Fruit fly (Drosophila melanogaster) whole organism, adult: ENCODE measurements around the gene yuri.

Source experiments
- CG11617 ChIP-seq: fragments of 200-800 bp; sonication (Bioruptor generic); optimal IDR thresholded peaks from 2 replicates; lab custom pipeline; 2017; ENCODE audit warnings: mild to moderate bottlenecking, missing biosample characterization, missing genetic modification reagents, missing genetic modification characterization
- CG12768 ChIP-seq: fragments of 200-800 bp; sonication (Bioruptor generic); optimal IDR thresholded peaks from 2 replicates; lab custom pipeline; 2017; ENCODE audit warnings: missing biosample characterization, missing genetic modification characterization, mild to moderate bottlenecking, moderate library complexity, missing genetic modification reagents
- CG14711 ChIP-seq: fragments of 200-800 bp; sonication (Bioruptor generic); optimal IDR thresholded peaks from 2 replicates; lab custom pipeline; 2018; ENCODE audit warnings: missing biosample characterization, mild to moderate bottlenecking, missing genetic modification characterization, moderate library complexity
- CG1620 ChIP-seq: fragments of 200-800 bp; sonication (Bioruptor generic); optimal IDR thresholded peaks from 2 replicates; lab custom pipeline; 2016; ENCODE audit warnings: missing biosample characterization, missing genetic modification characterization
- CG33017 ChIP-seq: fragments of 200-800 bp; sonication (Bioruptor generic); optimal IDR thresholded peaks from 2 replicates; lab custom pipeline; 2018; ENCODE audit warnings: missing biosample characterization, mild to moderate bottlenecking, missing genetic modification characterization, moderate library complexity
- CG5204 ChIP-seq: fragments of 200-800 bp; sonication (Bioruptor generic); optimal IDR thresholded peaks from 2 replicates; lab custom pipeline; 2016; ENCODE audit warnings: missing biosample characterization, missing genetic modification characterization
- CG7045 ChIP-seq: fragments of 200-800 bp; sonication (Bioruptor generic); optimal IDR thresholded peaks from 2 replicates; lab custom pipeline; 2017; ENCODE audit warnings: missing biosample characterization, mild to moderate bottlenecking, missing genetic modification characterization
- CG7101 ChIP-seq: fragments of 200-800 bp; sonication (Bioruptor generic); optimal IDR thresholded peaks from 2 replicates; lab custom pipeline; 2018; ENCODE audit warnings: missing biosample characterization, mild to moderate bottlenecking, missing genetic modification characterization, moderate library complexity
- Clk ChIP-seq: fragments of 200-800 bp; sonication (Bioruptor generic); optimal IDR thresholded peaks from 2 replicates; lab custom pipeline; 2017; ENCODE audit warnings: missing biosample characterization, missing genetic modification characterization
- Crg-1 ChIP-seq: fragments of 200-800 bp; sonication (Bioruptor generic); optimal IDR thresholded peaks from 2 replicates; lab custom pipeline; 2016; ENCODE audit warnings: missing biosample characterization, missing genetic modification characterization
- Mnt ChIP-seq: fragments of 200-800 bp; sonication (Bioruptor generic); optimal IDR thresholded peaks from 2 replicates; lab custom pipeline; 2016; ENCODE audit warnings: missing biosample characterization, mild to moderate bottlenecking, missing genetic modification characterization
- bab1 ChIP-seq: fragments of 200-800 bp; sonication (Bioruptor generic); optimal IDR thresholded peaks from 3 replicates; lab custom pipeline; 2019; ENCODE audit warnings: missing biosample characterization, mild to moderate bottlenecking, missing genetic modification characterization, moderate library complexity
- cic ChIP-seq: fragments of 200-800 bp; sonication (Bioruptor generic); optimal IDR thresholded peaks from 2 replicates; lab custom pipeline; 2017; ENCODE audit warnings: missing biosample characterization, mild to moderate bottlenecking, missing genetic modification characterization, moderate library complexity
- kay ChIP-seq: fragments of 200-800 bp; sonication (Bioruptor generic); peaks from one replicate; lab custom pipeline; 2016; ENCODE audit warnings: missing biosample characterization, missing genetic modification characterization, borderline replicate concordance
- ovo ChIP-seq: fragments of 200-800 bp; sonication (Bioruptor generic); optimal IDR thresholded peaks from 2 replicates; lab custom pipeline; 2016; ENCODE audit warnings: missing biosample characterization, missing genetic modification characterization
- pad ChIP-seq: fragments of 200-800 bp; sonication (Bioruptor generic); optimal IDR thresholded peaks from 3 replicates; lab custom pipeline; 2017; ENCODE audit warnings: missing biosample characterization, missing genetic modification characterization, mild to moderate bottlenecking, moderate library complexity, missing genetic modification reagents
- tj ChIP-seq: fragments of 200-800 bp; sonication (Bioruptor generic); optimal IDR thresholded peaks from 3 replicates; lab custom pipeline; 2017; ENCODE audit warnings: missing biosample characterization, mild to moderate bottlenecking, missing genetic modification characterization, moderate library complexity
- toe ChIP-seq: fragments of 200-800 bp; sonication (Bioruptor generic); optimal IDR thresholded peaks from 2 replicates; lab custom pipeline; 2016; ENCODE audit warnings: missing biosample characterization, missing genetic modification characterization

Gene yuri

DNA sequence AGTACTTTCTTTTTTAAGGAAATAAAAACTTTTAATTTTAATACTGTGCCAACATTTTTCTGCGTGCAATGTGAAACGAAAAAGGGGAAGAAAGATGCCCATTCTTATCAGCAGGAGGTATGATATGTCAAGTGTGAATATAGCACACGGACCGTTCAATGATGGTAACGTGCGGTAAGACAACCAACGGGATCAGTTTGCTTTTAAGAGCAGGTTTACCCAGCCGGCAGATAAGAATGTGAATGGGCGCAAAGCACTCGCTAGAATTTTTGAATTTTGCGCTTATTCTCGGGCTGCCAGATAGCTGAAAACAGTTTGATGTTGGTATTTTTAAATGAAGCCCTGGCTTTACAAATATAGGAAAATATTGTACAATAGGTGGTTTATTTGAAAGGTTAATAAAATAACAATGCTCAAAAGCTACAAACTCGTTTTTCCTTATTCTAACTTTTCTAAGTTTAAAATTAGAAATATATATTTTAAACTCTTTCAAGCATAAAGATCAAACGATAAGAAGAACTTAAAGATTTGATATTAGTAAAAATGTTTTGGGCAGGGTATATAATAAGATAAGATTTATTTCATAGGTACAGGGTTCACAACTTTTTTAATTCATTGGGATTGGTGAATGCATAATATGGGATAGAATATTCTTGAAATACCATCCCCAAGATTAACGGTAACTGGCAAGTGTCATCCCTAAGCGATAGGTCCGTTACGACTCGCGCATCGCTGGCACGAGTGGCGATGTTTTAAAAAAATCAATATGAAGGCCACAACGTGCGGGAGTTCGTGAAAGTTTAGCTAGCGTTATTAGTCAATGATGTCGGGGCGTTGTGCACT, 16.1 kb downstream of the yuri start, which contains the start of gene dao:
TSS of gene dao (plus strand) at position 717 of the 843 bp plus-strand sequence.
- peak; percentile 59 for TF ChIP-seq CG5204 (GFP tag; lab: Kevin White, UChicago)
- TF ChIP-seq ovo, result peak; percentile 61
- peak; percentile 73 for TF ChIP-seq pad (GFP tag; lab: Kevin White, UChicago)
- TF ChIP-seq toe (GFP tag; lab: Kevin White, UChicago), result peak; percentile 19
- TF ChIP-seq CG11617 (GFP tag; lab: Kevin White, UChicago), result no peak
- peak; percentile 12 for TF ChIP-seq CG7045

DNA sequence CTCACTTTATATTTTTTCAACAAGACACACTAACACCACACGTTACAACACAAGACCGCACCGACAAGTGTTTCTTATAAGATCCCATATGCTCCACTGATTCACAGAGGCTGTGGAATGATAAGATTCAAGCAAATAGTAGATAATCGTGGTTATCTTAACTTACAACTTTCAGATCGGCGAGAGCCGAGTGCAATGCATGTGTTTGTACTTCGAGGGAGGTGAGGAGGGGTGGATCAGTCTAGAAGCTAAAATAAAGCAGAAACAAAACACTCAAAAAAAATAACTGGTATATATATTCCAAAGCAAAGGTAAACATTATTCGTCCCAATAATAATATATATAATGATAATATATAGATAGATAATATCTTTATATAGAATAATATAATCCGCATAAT, 16.9 kb downstream of the yuri start, which contains the start of gene ZnT35C:
TSS of gene ZnT35C (minus strand) at position 101 of the 400 bp plus-strand sequence.
- no peak for TF ChIP-seq tj (GFP tag; lab: Kevin White, UChicago)
- TF ChIP-seq CG12768, result no peak
- TF ChIP-seq Crg-1 (GFP tag; lab: Kevin White, UChicago), result no peak
- TF ChIP-seq pad (GFP tag; lab: Kevin White, UChicago), result no peak

DNA sequence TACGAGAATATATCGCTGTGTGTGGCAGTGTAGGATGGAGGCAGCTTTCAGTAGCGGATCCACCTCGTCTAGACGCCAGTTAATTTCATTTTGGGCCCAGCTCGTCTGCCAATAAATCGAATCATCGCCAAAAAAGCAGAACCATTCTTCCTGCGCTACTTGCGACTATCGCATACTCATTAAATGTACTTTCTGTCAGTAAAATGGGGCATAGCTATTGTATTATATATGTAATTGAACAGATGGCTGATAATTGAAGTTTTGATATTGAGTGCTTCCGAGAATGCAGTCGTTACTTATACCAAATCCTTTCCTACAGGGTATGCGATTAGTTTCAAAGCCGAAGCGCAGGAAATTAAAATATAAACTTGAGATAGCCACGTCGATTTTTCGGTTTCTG, 19.8 kb downstream of the yuri start:
- no peak for TF ChIP-seq CG11617 (GFP tag; lab: Kevin White, UChicago)
- no peak for TF ChIP-seq CG14711 (tag; lab: Kevin White, UChicago)
- no peak for TF ChIP-seq tj (GFP tag; lab: Kevin White, UChicago)
- TF ChIP-seq Mnt (GFP tag; lab: Kevin White, UChicago), result no peak
- no peak for TF ChIP-seq toe (GFP tag; lab: Kevin White, UChicago)
- no peak for TF ChIP-seq kay (GFP tag; lab: Kevin White, UChicago)
- TF ChIP-seq CG7101, result no peak
- no peak for TF ChIP-seq bab1 (GFP tag; lab: Kevin White, UChicago)
- no peak for TF ChIP-seq Clk (GFP tag; lab: Kevin White, UChicago)
- no peak for TF ChIP-seq cic (GFP tag; lab: Kevin White, UChicago)
- TF ChIP-seq CG12768, result no peak

- no peak for TF ChIP-seq Crg-1 (GFP tag; lab: Kevin White, UChicago)
- no peak for TF ChIP-seq CG14711 (tag; lab: Kevin White, UChicago)
- no peak for TF ChIP-seq CG7045
- no peak for TF ChIP-seq tj (GFP tag; lab: Kevin White, UChicago)
- no peak for TF ChIP-seq CG11617 (GFP tag; lab: Kevin White, UChicago)
- no peak for TF ChIP-seq pad (GFP tag; lab: Kevin White, UChicago)
- TF ChIP-seq cic (GFP tag; lab: Kevin White, UChicago), result no peak
- no peak for TF ChIP-seq CG33017 (tag; lab: Kevin White, UChicago)
Measured at dm6 chr2L:15243413-15243812, 21.1 kb downstream of the yuri start.

dm6 chr2L:15214922-15215321, 49.6 kb downstream of the yuri start, which contains the start of gene CG43230:
Gene CG43230 (plus strand): TSS chr2L:15215222.
- no peak for TF ChIP-seq ovo

- TF ChIP-seq CG1620 (GFP tag; lab: Kevin White, UChicago), result no peak
- TF ChIP-seq toe (GFP tag; lab: Kevin White, UChicago), result no peak
Measured at dm6 chr2L:15211489-15211888, 53.0 kb downstream of the yuri start.
